Fruit fly (Drosophila melanogaster): ENCODE results near the gene Odj.

DNA sequence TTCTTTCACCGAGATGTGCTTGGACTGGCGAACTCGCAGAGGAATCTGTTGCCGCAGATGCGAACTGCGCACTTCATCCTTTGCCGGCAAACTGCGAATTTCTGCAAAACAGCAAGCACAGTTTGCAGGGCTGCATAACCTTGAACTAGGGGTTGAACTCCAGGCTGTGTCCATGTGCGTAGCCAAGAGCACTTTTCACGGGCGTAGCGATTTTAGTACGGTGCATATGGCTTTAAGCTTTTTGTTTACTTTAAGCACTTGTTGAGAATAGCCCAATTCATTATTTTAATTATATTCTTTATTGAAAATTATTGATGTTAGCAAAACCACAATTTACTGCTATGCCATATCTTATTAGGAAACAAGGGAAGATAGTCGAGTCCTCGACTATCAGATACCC lies 7.8 kb downstream of the Odj start, which contains the start of gene CG17803:
- TF ChIP-seq Hmx (GFP tag; optimal IDR thresholded peaks at IDR 0.05) (no peak), CG12071 (GFP tag; optimal IDR thresholded peaks at IDR 0.05) (no peak), CG15479 (GFP tag; optimal IDR thresholded peaks at IDR 0.05) (no peak), CG4707 (GFP tag; optimal IDR thresholded peaks at IDR 0.05) (no peak), CG9609 (GFP tag; optimal IDR thresholded peaks at IDR 0.05) (no peak), fd3F (GFP tag; optimal IDR thresholded peaks at IDR 0.05) (no peak)
